Worm (Caenorhabditis elegans): Measurements from ENCODE around the gene F26F12.2.

- no peak for TF ChIP-seq klf-2 (GFP tag; conservative IDR thresholded peaks at IDR 0.05)
- TF ChIP-seq cog-1 (tag; optimal IDR thresholded peaks at IDR 0.05): no peak
- TF ChIP-seq T22C8.4 (GFP tag; IDR thresholded peaks at IDR 0.05): no peak
- no peak for TF ChIP-seq tab-1 (GFP tag; IDR thresholded peaks at IDR 0.05)
- TF ChIP-seq ref-1 (GFP tag; conservative IDR thresholded peaks at IDR 0.05): no peak
- no peak for TF ChIP-seq flt-1 (GFP tag; IDR thresholded peaks at IDR 0.05)
- TF ChIP-seq med-1 (GFP tag; optimal IDR thresholded peaks at IDR 0.05; ENCODE audit: insufficient read depth): no peak
These were observed 6.7 kb upstream of the F26F12.2 start for ce11 chrV:5845162-5845561.

Data from whole organism, midembryonic.